Worm (Caenorhabditis elegans) whole organism, midembryonic: ENCODE measurements around the gene btb-4.
"Not testable (repeated sequence)": the region's sequence is repeated elsewhere in the genome, so short reads cannot be mapped to it uniquely, and the experiment has no call there.

Experiments used
- T22C8.4 ChIP-seq: fragments of 200-800 bp; sonication (Bioruptor generic); IDR thresholded peaks from 2 replicates; pipeline ENCODE4 v1.3.6; 2022; ENCODE audit warnings: missing genetic modification characterization, missing compliant biosample characterization
- cog-1 ChIP-seq: sonication (generic microtip); optimal IDR thresholded peaks from 2 replicates; lab custom pipeline; 2016; ENCODE audit warnings: missing genetic modification characterization, missing compliant biosample characterization
- flt-1 ChIP-seq: fragments of 200-800 bp; sonication (Bioruptor generic); IDR thresholded peaks from 2 replicates; pipeline ENCODE4 v1.3.6; 2022; ENCODE audit warnings: missing genetic modification characterization, missing compliant biosample characterization
- klf-2 ChIP-seq: fragments of 200-800 bp; sonication (Bioruptor generic); conservative IDR thresholded peaks from 2 replicates; pipeline ENCODE4 v1.3.6; 2022; ENCODE audit warnings: missing genetic modification reagents, missing genetic modification characterization, missing compliant biosample characterization
- med-1 ChIP-seq: sonication (generic microtip); optimal IDR thresholded peaks from 2 replicates; lab custom pipeline; 2017; ENCODE audit warnings: missing genetic modification characterization, mild to moderate bottlenecking, missing compliant biosample characterization, antibody characterized with exemption, missing genetic modification reagents; ENCODE audit not compliant: insufficient read depth
- ref-1 ChIP-seq: fragments of 200-800 bp; sonication (Bioruptor generic); conservative IDR thresholded peaks from 2 replicates; pipeline ENCODE4 v1.3.6; 2022; ENCODE audit warnings: missing genetic modification reagents, missing genetic modification characterization, missing compliant biosample characterization
- tab-1 ChIP-seq: fragments of 200-800 bp; sonication (Bioruptor generic); IDR thresholded peaks from 2 replicates; pipeline ENCODE4 v1.3.6; 2022; ENCODE audit warnings: missing genetic modification characterization, missing compliant biosample characterization
- ztf-23 ChIP-seq: fragments of 200-800 bp; sonication (Bioruptor generic); IDR thresholded peaks from 2 replicates; pipeline ENCODE4 v1.3.6; 2022; ENCODE audit warnings: missing genetic modification reagents, missing genetic modification characterization, missing compliant biosample characterization
- ztf-29 ChIP-seq: fragments of 200-800 bp; sonication (Bioruptor generic); IDR thresholded peaks from 2 replicates; pipeline ENCODE4 v1.3.6; 2022; ENCODE audit warnings: missing genetic modification reagents, missing genetic modification characterization, missing compliant biosample characterization

The btb-4 gene

ce11 chrII:2023514-2023913 lies 8.6 kb upstream of the btb-4 start, which contains the start of gene cya-2:
Gene cya-2, minus strand, starts transcription at chrII:2023614.
- not testable (repeated sequence) for TF ChIP-seq T22C8.4 (GFP tag; lab: Robert Waterston, UW); cog-1; ztf-29 (GFP tag; lab: Robert Waterston, UW)

- no peak for TF ChIP-seq tab-1 (GFP tag; lab: Robert Waterston, UW)
- no peak for TF ChIP-seq T22C8.4 (GFP tag; lab: Robert Waterston, UW)
- no peak for TF ChIP-seq ztf-23 (GFP tag; lab: Robert Waterston, UW)
- TF ChIP-seq ztf-29 (GFP tag; lab: Robert Waterston, UW), result no peak
- no peak for TF ChIP-seq flt-1
- no peak for TF ChIP-seq cog-1
- no peak for TF ChIP-seq ref-1
- TF ChIP-seq klf-2 (GFP tag; lab: Robert Waterston, UW), result no peak
- no peak for TF ChIP-seq med-1
Measured at ce11 chrII:2026525-2026924, 5.6 kb upstream of the btb-4 start, which contains the start of gene bath-21. Gene bath-21, minus strand, starts transcription at chrII:2026625.

- TF ChIP-seq klf-2 (GFP tag; lab: Robert Waterston, UW), result no peak
- no peak for TF ChIP-seq T22C8.4 (GFP tag; lab: Robert Waterston, UW)
- no peak for TF ChIP-seq tab-1 (GFP tag; lab: Robert Waterston, UW)
- TF ChIP-seq ztf-29 (GFP tag; lab: Robert Waterston, UW), result no peak
- TF ChIP-seq ref-1, result no peak
- no peak for TF ChIP-seq med-1
- no peak for TF ChIP-seq cog-1
- no peak for TF ChIP-seq ztf-23 (GFP tag; lab: Robert Waterston, UW)
- no peak for TF ChIP-seq flt-1
Measured at ce11 chrII:2028712-2029111, 3.4 kb upstream of the btb-4 start, which contains the start of gene bath-1. Gene bath-1, minus strand, starts transcription at chrII:2028812.

ce11 chrII:2030367-2030766 lies 1.7 kb upstream of the btb-4 start, which contains the start of gene bath-3:
Gene bath-3, minus strand, starts transcription at chrII:2030467.
- TF ChIP-seq ztf-29 (GFP tag; lab: Robert Waterston, UW) (no peak), med-1 (no peak), T22C8.4 (GFP tag; lab: Robert Waterston, UW) (no peak), cog-1 (no peak), ref-1 (no peak), klf-2 (GFP tag; lab: Robert Waterston, UW) (no peak), flt-1 (no peak), tab-1 (GFP tag; lab: Robert Waterston, UW) (no peak), ztf-23 (GFP tag; lab: Robert Waterston, UW) (no peak)

ce11 chrII:2031852-2032251 lies 264 bp upstream of the btb-4 start, which contains the start of gene bath-5:
Gene bath-5, minus strand, starts transcription at chrII:2031952.
- TF ChIP-seq flt-1, result no peak
- TF ChIP-seq ref-1, result no peak
- TF ChIP-seq T22C8.4 (GFP tag; lab: Robert Waterston, UW), result no peak
- no peak for TF ChIP-seq tab-1 (GFP tag; lab: Robert Waterston, UW)
- TF ChIP-seq ztf-29 (GFP tag; lab: Robert Waterston, UW), result no peak
- TF ChIP-seq cog-1, result no peak
- no peak for TF ChIP-seq klf-2 (GFP tag; lab: Robert Waterston, UW)
- TF ChIP-seq med-1, result no peak
- no peak for TF ChIP-seq ztf-23 (GFP tag; lab: Robert Waterston, UW)

- TF ChIP-seq ztf-23 (GFP tag; lab: Robert Waterston, UW), result no peak
- no peak for TF ChIP-seq med-1
- TF ChIP-seq klf-2 (GFP tag; lab: Robert Waterston, UW), result no peak
- TF ChIP-seq tab-1 (GFP tag; lab: Robert Waterston, UW), result no peak
- no peak for TF ChIP-seq cog-1
- no peak for TF ChIP-seq flt-1
- TF ChIP-seq T22C8.4 (GFP tag; lab: Robert Waterston, UW), result no peak
- TF ChIP-seq ref-1, result no peak
- no peak for TF ChIP-seq ztf-29 (GFP tag; lab: Robert Waterston, UW)
Measured at ce11 chrII:2033286-2033685, 1.2 kb downstream of the btb-4 start, which contains the start of gene F59H6.14. Gene F59H6.14, plus strand, starts transcription at chrII:2033586.

ce11 chrII:2039288-2039687 lies 7.2 kb downstream of the btb-4 start, which contains the start of gene bath-19:
Gene bath-19, minus strand, starts transcription at chrII:2039388.
- TF ChIP-seq ztf-23 (GFP tag; lab: Robert Waterston, UW) (no peak), T22C8.4 (GFP tag; lab: Robert Waterston, UW) (no peak), klf-2 (GFP tag; lab: Robert Waterston, UW) (no peak)

ce11 chrII:2042447-2042846 lies 10.3 kb downstream of the btb-4 start, which contains the start of gene bath-20:
Gene bath-20, minus strand, starts transcription at chrII:2042547.
- no peak for TF ChIP-seq ztf-29 (GFP tag; lab: Robert Waterston, UW)

- TF ChIP-seq ztf-29 (GFP tag; lab: Robert Waterston, UW), result no peak
- no peak for TF ChIP-seq flt-1
- no peak for TF ChIP-seq cog-1
- no peak for TF ChIP-seq ztf-23 (GFP tag; lab: Robert Waterston, UW)
- no peak for TF ChIP-seq ref-1
- no peak for TF ChIP-seq med-1
- no peak for TF ChIP-seq tab-1 (GFP tag; lab: Robert Waterston, UW)
- no peak for TF ChIP-seq klf-2 (GFP tag; lab: Robert Waterston, UW)
- no peak for TF ChIP-seq T22C8.4 (GFP tag; lab: Robert Waterston, UW)
Measured at ce11 chrII:2045505-2045904, 13.4 kb downstream of the btb-4 start, which contains the start of gene bath-24. Gene bath-24, minus strand, starts transcription at chrII:2045605.

- TF ChIP-seq cog-1; ztf-29 (GFP tag; lab: Robert Waterston, UW); T22C8.4 (GFP tag; lab: Robert Waterston, UW): not testable (repeated sequence)
Measured at ce11 chrII:2046556-2046955, 14.4 kb downstream of the btb-4 start, which contains the start of gene math-1. Gene math-1, minus strand, starts transcription at chrII:2046656.

ce11 chrII:2051372-2051771 lies 19.3 kb downstream of the btb-4 start, which contains the start of gene fbxb-35:
Gene fbxb-35, plus strand, starts transcription at chrII:2051672.
- TF ChIP-seq tab-1 (GFP tag; lab: Robert Waterston, UW) (no peak), T22C8.4 (GFP tag; lab: Robert Waterston, UW) (no peak), ref-1 (no peak), cog-1 (no peak), ztf-23 (GFP tag; lab: Robert Waterston, UW) (no peak), med-1 (no peak), flt-1 (no peak), ztf-29 (GFP tag; lab: Robert Waterston, UW) (no peak), klf-2 (GFP tag; lab: Robert Waterston, UW) (no peak)
